Worm (Caenorhabditis elegans): ENCODE data around the gene F47G3.3.

DNA sequence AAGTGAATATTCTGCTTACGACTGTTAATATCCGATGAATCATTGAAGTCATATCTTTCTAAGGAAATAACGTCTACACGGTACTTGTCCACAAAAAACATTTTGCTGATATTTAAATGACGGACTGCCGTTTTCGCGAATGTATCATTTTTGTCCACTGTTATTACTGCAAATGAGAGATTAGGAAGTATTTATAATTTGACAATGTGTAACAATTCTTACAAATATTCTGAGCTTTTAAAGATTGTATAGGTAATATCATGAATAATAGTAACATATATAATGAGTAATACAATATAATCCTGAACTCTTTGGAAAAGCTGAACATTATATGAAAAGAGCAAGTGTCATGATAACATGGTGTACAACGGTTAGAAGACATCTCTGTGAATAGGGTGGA, 44.0 kb downstream of the F47G3.3 start, which contains the start of gene glr-7:
- TF ChIP-seq ces-1 (GFP tag; optimal IDR thresholded peaks at IDR 0.05) (no peak), unc-62 (GFP tag; optimal IDR thresholded peaks at IDR 0.05) (no peak), ztf-11 (tag; optimal IDR thresholded peaks at IDR 0.05) (no peak), mls-2 (tag; optimal IDR thresholded peaks at IDR 0.05) (no peak), lin-13 (tag; optimal IDR thresholded peaks at IDR 0.05) (no peak), mep-1 (tag; optimal IDR thresholded peaks at IDR 0.05) (no peak), elt-1 (tag; optimal IDR thresholded peaks at IDR 0.05; ENCODE audit: borderline replicate concordance, insufficient read depth) (no peak), snpc-4 (tag; optimal IDR thresholded peaks at IDR 0.05) (no peak), unc-39 (tag; optimal IDR thresholded peaks at IDR 0.05) (no peak), pha-4 (tag; optimal IDR thresholded peaks at IDR 0.05) (no peak), blmp-1 (tag; optimal IDR thresholded peaks at IDR 0.05) (no peak), elt-3 (tag; optimal IDR thresholded peaks at IDR 0.05) (no peak), lsy-2 (tag; optimal IDR thresholded peaks at IDR 0.05) (no peak), ceh-43 (GFP tag; optimal IDR thresholded peaks at IDR 0.05) (no peak)
